Fruit fly (Drosophila melanogaster) whole organism, embryonic: Measurements from ENCODE around the gene Sfp38D.

Experiments
- BEAF-32 ChIP-seq: fragments of 200-800 bp; sonication (Bioruptor generic); optimal IDR thresholded peaks from 3 replicates; lab custom pipeline; 2017; ENCODE audit warnings: missing biosample characterization, missing genetic modification characterization, mild to moderate bottlenecking, moderate library complexity, missing genetic modification reagents
- Bteb2 ChIP-seq: fragments of 200-800 bp; sonication (Bioruptor generic); optimal IDR thresholded peaks from 2 replicates; lab custom pipeline; 2016; ENCODE audit warnings: missing biosample characterization, missing genetic modification characterization
- CG10147 ChIP-seq: fragments of 200-800 bp; sonication (Bioruptor generic); optimal IDR thresholded peaks from 2 replicates; lab custom pipeline; 2019; ENCODE audit warnings: missing biosample characterization, mild to moderate bottlenecking, missing genetic modification characterization, moderate library complexity
- CG10431 ChIP-seq: fragments of 200-800 bp; sonication (Bioruptor generic); optimal IDR thresholded peaks from 3 replicates; lab custom pipeline; 2018; ENCODE audit warnings: missing biosample characterization, mild to moderate bottlenecking, missing genetic modification characterization
- CG12391 ChIP-seq: fragments of 200-800 bp; sonication (Bioruptor generic); optimal IDR thresholded peaks from 3 replicates; lab custom pipeline; 2018; ENCODE audit warnings: missing biosample characterization, mild to moderate bottlenecking, missing genetic modification characterization, moderate library complexity
- CG12659 ChIP-seq: fragments of 200-800 bp; sonication (Bioruptor generic); optimal IDR thresholded peaks from 3 replicates; lab custom pipeline; 2017; ENCODE audit warnings: mild to moderate bottlenecking, missing biosample characterization, missing genetic modification reagents, missing genetic modification characterization
- CG13624 ChIP-seq: fragments of 200-800 bp; sonication (Bioruptor generic); optimal IDR thresholded peaks from 2 replicates; lab custom pipeline; 2016; ENCODE audit warnings: missing biosample characterization, missing genetic modification characterization
- CG13775 ChIP-seq: fragments of 200-800 bp; sonication (Bioruptor generic); optimal IDR thresholded peaks from 3 replicates; lab custom pipeline; 2017; ENCODE audit warnings: missing biosample characterization, mild to moderate bottlenecking, missing genetic modification characterization
- CG14050 ChIP-seq: fragments of 200-800 bp; sonication (Bioruptor generic); IDR thresholded peaks from 3 replicates; pipeline ENCODE4 v1.3.6; 2022; ENCODE audit warnings: missing biosample characterization, missing genetic modification characterization
- CG15514 ChIP-seq: fragments of 200-800 bp; sonication (Bioruptor generic); optimal IDR thresholded peaks from 3 replicates; lab custom pipeline; 2017; ENCODE audit warnings: missing biosample characterization, missing genetic modification characterization, mild to moderate bottlenecking, moderate library complexity, missing genetic modification reagents
- CG1603 ChIP-seq: fragments of 200-800 bp; sonication (Bioruptor generic); optimal IDR thresholded peaks from 2 replicates; lab custom pipeline; 2019; ENCODE audit warnings: missing biosample characterization, mild to moderate bottlenecking, missing genetic modification characterization, moderate library complexity
- CG17829 ChIP-seq: fragments of 200-800 bp; optimal IDR thresholded peaks from 2 replicates; lab custom pipeline; 2019; ENCODE audit warnings: missing biosample characterization, mild to moderate bottlenecking, missing genetic modification characterization, moderate library complexity
- CG2129 ChIP-seq: fragments of 200-800 bp; sonication (Bioruptor generic); IDR thresholded peaks from 2 replicates; pipeline ENCODE4 v1.3.6; 2022; ENCODE audit warnings: missing biosample characterization, missing genetic modification characterization; ENCODE audit not compliant: partially characterized antibody
- CG2712 ChIP-seq: fragments of 200-800 bp; optimal IDR thresholded peaks from 3 replicates; lab custom pipeline; 2019; ENCODE audit warnings: missing biosample characterization, mild to moderate bottlenecking, missing genetic modification characterization, moderate library complexity
- CG31224 ChIP-seq: fragments of 200-800 bp; sonication (Bioruptor generic); IDR thresholded peaks from 2 replicates; pipeline ENCODE4 v1.3.6; 2022; ENCODE audit warnings: missing biosample characterization, missing genetic modification characterization
- CG33213 ChIP-seq: fragments of 200-800 bp; sonication (Bioruptor generic); optimal IDR thresholded peaks from 3 replicates; lab custom pipeline; 2016; ENCODE audit warnings: missing biosample characterization, missing genetic modification characterization
- CG4282 ChIP-seq: fragments of 200-800 bp; sonication (Bioruptor generic); optimal IDR thresholded peaks from 2 replicates; lab custom pipeline; 2016; ENCODE audit warnings: missing biosample characterization, missing genetic modification characterization
- CG4617 ChIP-seq: fragments of 200-800 bp; sonication (Bioruptor generic); optimal IDR thresholded peaks from 3 replicates; lab custom pipeline; 2016; ENCODE audit warnings: missing biosample characterization, missing genetic modification characterization, borderline replicate concordance
- CG8944 ChIP-seq: fragments of 200-800 bp; sonication (Bioruptor generic); optimal IDR thresholded peaks from 3 replicates; lab custom pipeline; 2016; ENCODE audit warnings: missing biosample characterization, missing genetic modification characterization
- CG9797 ChIP-seq: fragments of 200-800 bp; sonication (Bioruptor generic); optimal IDR thresholded peaks from 3 replicates; lab custom pipeline; 2018; ENCODE audit warnings: missing biosample characterization, mild to moderate bottlenecking, missing genetic modification characterization
- CHES-1-like ChIP-seq: fragments of 200-800 bp; sonication (Bioruptor generic); optimal IDR thresholded peaks from 2 replicates; lab custom pipeline; 2016; ENCODE audit warnings: missing biosample characterization, missing genetic modification characterization
- CTCF ChIP-seq: fragments of 200-800 bp; sonication (Bioruptor generic); optimal IDR thresholded peaks from 2 replicates; lab custom pipeline; 2017; ENCODE audit warnings: missing biosample characterization, mild to moderate bottlenecking, missing genetic modification characterization, moderate library complexity
- Ets97D ChIP-seq: fragments of 200-800 bp; sonication (Bioruptor generic); optimal IDR thresholded peaks from 3 replicates; lab custom pipeline; 2016; ENCODE audit warnings: missing biosample characterization, missing genetic modification characterization
- HmgZ ChIP-seq: fragments of 200-800 bp; sonication (Bioruptor generic); optimal IDR thresholded peaks from 2 replicates; lab custom pipeline; 2018; ENCODE audit warnings: missing biosample characterization, mild to moderate bottlenecking, missing genetic modification characterization
- MESR4 ChIP-seq: fragments of 200-800 bp; sonication (Bioruptor generic); optimal IDR thresholded peaks from 2 replicates; lab custom pipeline; 2018; ENCODE audit warnings: missing biosample characterization, mild to moderate bottlenecking, missing genetic modification characterization, moderate library complexity
- Med ChIP-seq: fragments of 200-800 bp; sonication (Bioruptor generic); peaks from one replicate; lab custom pipeline; 2016; ENCODE audit warnings: missing biosample characterization, missing genetic modification characterization, mild to moderate bottlenecking, inconsistent platforms, moderate library complexity
- Mes4 ChIP-seq: fragments of 200-800 bp; sonication (Bioruptor generic); optimal IDR thresholded peaks from 2 replicates; lab custom pipeline; 2016; ENCODE audit warnings: missing biosample characterization, missing genetic modification characterization
- Sin3A ChIP-seq: fragments of >200 bp; optimal IDR thresholded peaks from 2 replicates; lab custom pipeline; 2018
- Ssrp ChIP-seq: fragments of 200-800 bp; sonication (Bioruptor generic); optimal IDR thresholded peaks from 2 replicates; lab custom pipeline; 2018; ENCODE audit warnings: missing biosample characterization, mild to moderate bottlenecking, missing genetic modification characterization, moderate library complexity
- Xbp1 ChIP-seq: fragments of 200-800 bp; sonication (Bioruptor generic); optimal IDR thresholded peaks from 3 replicates; lab custom pipeline; 2016; ENCODE audit warnings: missing biosample characterization, mild to moderate bottlenecking, missing genetic modification characterization
- aop ChIP-seq: fragments of 200-800 bp; sonication (Bioruptor generic); IDR thresholded peaks from 2 replicates; pipeline ENCODE4 v1.3.6; 2022; ENCODE audit warnings: missing biosample characterization, missing genetic modification characterization
- bigmax ChIP-seq: fragments of 200-800 bp; sonication (Bioruptor generic); optimal IDR thresholded peaks from 2 replicates; lab custom pipeline; 2018; ENCODE audit warnings: missing biosample characterization, mild to moderate bottlenecking, missing genetic modification characterization
- chm ChIP-seq: fragments of 200-800 bp; sonication (Bioruptor generic); IDR thresholded peaks from 2 replicates; pipeline ENCODE4 v1.3.6; 2022; ENCODE audit warnings: missing biosample characterization, missing genetic modification characterization
- da ChIP-seq: fragments of 200-800 bp; sonication (Bioruptor generic); optimal IDR thresholded peaks from 2 replicates; lab custom pipeline; 2016; ENCODE audit warnings: missing biosample characterization, missing genetic modification characterization
- dm ChIP-seq: fragments of 200-800 bp; sonication (Bioruptor generic); optimal IDR thresholded peaks from 3 replicates; lab custom pipeline; 2016; ENCODE audit warnings: missing biosample characterization, missing genetic modification characterization
- gsb-n ChIP-seq: fragments of 200-800 bp; sonication (Bioruptor generic); optimal IDR thresholded peaks from 3 replicates; lab custom pipeline; 2018; ENCODE audit warnings: missing biosample characterization, mild to moderate bottlenecking, missing genetic modification characterization
- kah ChIP-seq: fragments of 200-800 bp; sonication (Bioruptor generic); optimal IDR thresholded peaks from 2 replicates; lab custom pipeline; 2018; ENCODE audit warnings: missing biosample characterization, mild to moderate bottlenecking, missing genetic modification characterization
- nom ChIP-seq: fragments of 200-800 bp; sonication (Bioruptor generic); optimal IDR thresholded peaks from 2 replicates; lab custom pipeline; 2017; ENCODE audit warnings: missing biosample characterization, missing genetic modification characterization, mild to moderate bottlenecking, moderate library complexity, missing genetic modification reagents
- org-1 ChIP-seq: fragments of 200-800 bp; sonication (Bioruptor generic); optimal IDR thresholded peaks from 2 replicates; lab custom pipeline; 2017; ENCODE audit warnings: missing biosample characterization, missing genetic modification characterization
- pb ChIP-seq: fragments of 200-800 bp; sonication (Bioruptor generic); optimal IDR thresholded peaks from 3 replicates; lab custom pipeline; 2016; ENCODE audit warnings: missing biosample characterization, missing genetic modification characterization
- pho ChIP-seq: fragments of 200-800 bp; sonication (Bioruptor generic); optimal IDR thresholded peaks from 2 replicates; lab custom pipeline; 2016; ENCODE audit warnings: missing biosample characterization, missing genetic modification characterization
- pzg ChIP-seq: fragments of 200-800 bp; sonication (Bioruptor generic); optimal IDR thresholded peaks from 3 replicates; lab custom pipeline; 2018; ENCODE audit warnings: missing biosample characterization, mild to moderate bottlenecking, missing genetic modification characterization, moderate library complexity
- ranshi ChIP-seq: fragments of 200-800 bp; sonication (Bioruptor generic); IDR thresholded peaks from 2 replicates; pipeline ENCODE4 v1.3.6; 2022; ENCODE audit warnings: missing biosample characterization, missing genetic modification characterization
- scrt ChIP-seq: fragments of 200-800 bp; sonication (Bioruptor generic); optimal IDR thresholded peaks from 2 replicates; lab custom pipeline; 2018; ENCODE audit warnings: missing biosample characterization, mild to moderate bottlenecking, missing genetic modification characterization, moderate library complexity
- seq ChIP-seq: fragments of 200-800 bp; sonication (Bioruptor generic); IDR thresholded peaks from 2 replicates; pipeline ENCODE4 v1.3.6; 2022; ENCODE audit warnings: missing biosample characterization, missing genetic modification characterization
- stwl ChIP-seq: fragments of 200-800 bp; sonication (Bioruptor generic); optimal IDR thresholded peaks from 3 replicates; lab custom pipeline; 2018; ENCODE audit warnings: missing biosample characterization, mild to moderate bottlenecking, missing genetic modification characterization, moderate library complexity
- sug ChIP-seq: fragments of 200-800 bp; optimal IDR thresholded peaks from 2 replicates; lab custom pipeline; 2019; ENCODE audit warnings: missing biosample characterization, mild to moderate bottlenecking, missing genetic modification characterization, moderate library complexity
- zen ChIP-seq: fragments of 200-800 bp; sonication (Bioruptor generic); optimal IDR thresholded peaks from 3 replicates; lab custom pipeline; 2018; ENCODE audit warnings: missing biosample characterization, mild to moderate bottlenecking, missing genetic modification characterization, moderate library complexity

Gene Sfp38D

DNA sequence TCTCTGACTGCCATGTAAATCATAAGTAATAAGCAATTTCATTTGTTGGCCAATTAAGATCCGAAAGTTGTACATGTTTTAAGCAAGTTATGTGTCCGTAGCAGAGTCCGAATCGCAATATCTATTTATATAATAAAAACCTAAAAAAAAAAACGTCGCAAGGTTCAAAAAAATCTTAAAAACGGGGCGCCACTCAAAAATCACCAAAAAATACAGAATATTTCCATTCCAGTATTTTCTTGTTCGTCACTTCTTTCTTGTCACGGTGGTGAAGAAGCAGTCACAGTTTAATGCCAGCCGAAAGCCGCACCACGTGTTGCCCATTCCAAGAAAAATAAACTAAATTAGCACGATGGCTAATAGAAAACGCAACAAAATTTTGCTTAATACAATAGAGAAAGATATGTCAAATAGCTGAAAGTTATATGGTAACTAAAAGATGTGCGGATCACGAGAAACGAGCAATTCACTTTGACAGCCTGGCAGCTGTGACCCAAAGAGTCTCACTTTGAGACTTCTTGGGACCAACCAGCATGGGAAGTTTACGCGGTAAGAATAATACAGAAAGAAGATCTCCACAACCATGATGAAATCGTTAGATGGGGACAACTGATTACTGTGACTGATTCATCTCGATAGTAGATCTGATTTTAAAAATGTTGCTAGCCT is 6.7 kb downstream of the Sfp38D start (continued):
- TF ChIP-seq Ssrp (no peak), CG4282 (GFP tag; lab: Kevin White, UChicago) (no peak), bigmax (GFP tag; lab: Kevin White, UChicago) (peak; percentile 0), CTCF (peak; percentile 53), CG10431 (GFP tag; lab: Kevin White, UChicago) (peak; percentile 8), scrt (GFP tag; lab: Kevin White, UChicago) (peak; percentile 48), chm (GFP tag; lab: Robert Waterston, UW) (no peak), MESR4 (GFP tag; lab: Kevin White, UChicago) (peak; percentile 100), CG31224 (no peak), dm (GFP tag; lab: Kevin White, UChicago) (peak; percentile 96), gsb-n (no peak), CG4617 (GFP tag; lab: Kevin White, UChicago) (peak; percentile 16), org-1 (GFP tag; lab: Kevin White, UChicago) (no peak), Ets97D (GFP tag; lab: Kevin White, UChicago) (peak; percentile 55), Sin3A (lab: Kevin White, UChicago) (peak; percentile 22), ranshi (no peak), pho (peak; percentile 11), CG10147 (GFP tag; lab: Kevin White, UChicago) (peak; percentile 4), HmgZ (tag; lab: Kevin White, UChicago) (peak; percentile 43), Bteb2 (GFP tag; lab: Kevin White, UChicago) (peak; percentile 9), CG9797 (GFP tag; lab: Kevin White, UChicago) (peak; percentile 89), CG2129 (GFP tag; lab: Robert Waterston, UW) (no peak), CG12391 (tag; lab: Kevin White, UChicago) (peak; percentile 49), Med (GFP tag; lab: Kevin White, UChicago) (peak; percentile 82), da (GFP tag; lab: Kevin White, UChicago) (no peak), CHES-1-like (GFP tag; lab: Kevin White, UChicago) (peak; percentile 17), CG8944 (GFP tag; lab: Kevin White, UChicago) (no peak), aop (GFP tag; lab: Robert Waterston, UW) (no peak), Mes4 (GFP tag; lab: Kevin White, UChicago) (peak; percentile 28), CG33213 (peak; percentile 64), CG13775 (peak; percentile 11), CG13624 (GFP tag; lab: Kevin White, UChicago) (peak; percentile 7), sug (tag; lab: Kevin White, UChicago) (peak; percentile 15), seq (GFP tag; lab: Robert Waterston, UW) (no peak), CG2712 (peak; percentile 23), CG15514 (GFP tag; lab: Kevin White, UChicago) (peak; percentile 32), zen (tag; lab: Kevin White, UChicago) (peak; percentile 43), CG14050 (GFP tag; lab: Robert Waterston, UW) (no peak), CG17829 (tag; lab: Kevin White, UChicago) (peak; percentile 23), Xbp1 (peak; percentile 33), pzg (GFP tag; lab: Kevin White, UChicago) (peak; percentile 74), stwl (peak; percentile 58), pb (no peak), CG1603 (tag; lab: Kevin White, UChicago) (peak; percentile 42), CG12659 (GFP tag; lab: Kevin White, UChicago) (peak; percentile 63), nom (GFP tag; lab: Kevin White, UChicago) (no peak), kah (GFP tag; lab: Kevin White, UChicago) (peak; percentile 8), BEAF-32 (GFP tag; lab: Kevin White, UChicago) (peak; percentile 36)
